Fruit fly (Drosophila melanogaster) whole organism, embryonic: ENCODE data around the gene CG7231.

Experiments
- B-H2 ChIP-seq: fragments of 200-800 bp; sonication (Bioruptor generic); optimal IDR thresholded peaks from 2 replicates; lab custom pipeline; 2018; ENCODE audit warnings: missing biosample characterization, mild to moderate bottlenecking, missing genetic modification characterization
- CG10565 ChIP-seq: fragments of 200-800 bp; sonication (Bioruptor generic); optimal IDR thresholded peaks from 3 replicates; lab custom pipeline; 2016; ENCODE audit warnings: missing biosample characterization, mild to moderate bottlenecking, missing genetic modification characterization
- CG11247 ChIP-seq: fragments of 200-800 bp; sonication (Bioruptor generic); IDR thresholded peaks from 2 replicates; pipeline ENCODE4 v1.3.6; 2022; ENCODE audit warnings: missing biosample characterization, missing genetic modification characterization
- CG11398 ChIP-seq: fragments of 200-800 bp; sonication (Bioruptor generic); optimal IDR thresholded peaks from 2 replicates; lab custom pipeline; 2016; ENCODE audit warnings: missing biosample characterization, missing genetic modification characterization
- CG12299 ChIP-seq: fragments of 200-800 bp; sonication (Bioruptor generic); optimal IDR thresholded peaks from 2 replicates; lab custom pipeline; 2018; ENCODE audit warnings: missing biosample characterization, mild to moderate bottlenecking, missing genetic modification characterization
- CG13296 ChIP-seq: fragments of 200-800 bp; sonication (Bioruptor generic); optimal IDR thresholded peaks from 3 replicates; lab custom pipeline; 2018; ENCODE audit warnings: missing biosample characterization, mild to moderate bottlenecking, missing genetic modification characterization
- CG13624 ChIP-seq: fragments of 200-800 bp; sonication (Bioruptor generic); optimal IDR thresholded peaks from 2 replicates; lab custom pipeline; 2016; ENCODE audit warnings: missing biosample characterization, missing genetic modification characterization
- CG14965 ChIP-seq: fragments of 200-800 bp; sonication (Bioruptor generic); optimal IDR thresholded peaks from 2 replicates; lab custom pipeline; 2016; ENCODE audit warnings: missing biosample characterization, missing genetic modification characterization, borderline replicate concordance
- CG18476 ChIP-seq: fragments of 200-800 bp; sonication (Bioruptor generic); optimal IDR thresholded peaks from 2 replicates; lab custom pipeline; 2016; ENCODE audit warnings: missing biosample characterization, mild to moderate bottlenecking, missing genetic modification characterization
- CG2129 ChIP-seq: fragments of 200-800 bp; sonication (Bioruptor generic); IDR thresholded peaks from 2 replicates; pipeline ENCODE4 v1.3.6; 2022; ENCODE audit warnings: missing biosample characterization, missing genetic modification characterization; ENCODE audit not compliant: partially characterized antibody
- CG4707 ChIP-seq: fragments of 200-800 bp; sonication (Bioruptor generic); optimal IDR thresholded peaks from 2 replicates; lab custom pipeline; 2018; ENCODE audit warnings: missing biosample characterization, mild to moderate bottlenecking, missing genetic modification characterization, moderate library complexity
- CG6254 ChIP-seq: fragments of 200-800 bp; sonication (Bioruptor generic); optimal IDR thresholded peaks from 3 replicates; lab custom pipeline; 2017; ENCODE audit warnings: mild to moderate bottlenecking, missing biosample characterization, missing genetic modification reagents, missing genetic modification characterization
- CG7745 ChIP-seq: fragments of 200-800 bp; sonication (Bioruptor generic); optimal IDR thresholded peaks from 2 replicates; lab custom pipeline; 2018; ENCODE audit warnings: missing biosample characterization, mild to moderate bottlenecking, missing genetic modification characterization, moderate library complexity
- CG8089 ChIP-seq: fragments of 200-800 bp; sonication (Bioruptor generic); optimal IDR thresholded peaks from 3 replicates; lab custom pipeline; 2016; ENCODE audit warnings: missing biosample characterization, missing genetic modification characterization
- CG8765 ChIP-seq: fragments of 200-800 bp; sonication (Bioruptor generic); IDR thresholded peaks from 2 replicates; pipeline ENCODE4 v1.3.6; 2022; ENCODE audit warnings: missing biosample characterization, missing genetic modification characterization
- D19A ChIP-seq: fragments of 200-800 bp; optimal IDR thresholded peaks from 3 replicates; lab custom pipeline; 2019; ENCODE audit warnings: missing biosample characterization, mild to moderate bottlenecking, missing genetic modification characterization, moderate library complexity
- Dbx ChIP-seq: fragments of 200-800 bp; sonication (Bioruptor generic); IDR thresholded peaks from 3 replicates; pipeline ENCODE4 v1.3.6; 2022; ENCODE audit warnings: missing biosample characterization, missing genetic modification characterization
- Dip2 ChIP-seq: fragments of 200-800 bp; sonication (Bioruptor generic); IDR thresholded peaks from 2 replicates; pipeline ENCODE4 v1.3.6; 2022; ENCODE audit warnings: missing biosample characterization, missing genetic modification characterization
- Dp ChIP-seq: fragments of 200-800 bp; sonication (Bioruptor generic); optimal IDR thresholded peaks from 2 replicates; lab custom pipeline; 2018; ENCODE audit warnings: missing biosample characterization, mild to moderate bottlenecking, missing genetic modification characterization, moderate library complexity
- Dref ChIP-seq: fragments of 200-800 bp; sonication (Bioruptor generic); IDR thresholded peaks from 2 replicates; pipeline ENCODE4 v1.3.6; 2022; ENCODE audit warnings: missing biosample characterization, missing genetic modification characterization
- HLH4C ChIP-seq: fragments of 200-800 bp; sonication (Bioruptor generic); IDR thresholded peaks from 3 replicates; pipeline ENCODE4 v1.3.6; 2022; ENCODE audit warnings: missing biosample characterization, missing genetic modification characterization; ENCODE audit not compliant: partially characterized antibody
- Hr3 ChIP-seq: fragments of 200-800 bp; sonication (Bioruptor generic); optimal IDR thresholded peaks from 3 replicates; lab custom pipeline; 2016; ENCODE audit warnings: missing biosample characterization, missing genetic modification characterization
- Jarid2 ChIP-seq: fragments of 200-800 bp; sonication (Bioruptor generic); optimal IDR thresholded peaks from 3 replicates; lab custom pipeline; 2017; ENCODE audit warnings: mild to moderate bottlenecking, missing biosample characterization, missing genetic modification reagents, missing genetic modification characterization
- Myb ChIP-seq: fragments of 200-800 bp; sonication (Bioruptor generic); optimal IDR thresholded peaks from 2 replicates; lab custom pipeline; 2016; ENCODE audit warnings: missing biosample characterization, missing genetic modification characterization
- NFAT ChIP-seq: fragments of 200-800 bp; sonication (Bioruptor generic); IDR thresholded peaks from 2 replicates; pipeline ENCODE4 v1.3.6; 2022; ENCODE audit warnings: missing biosample characterization, missing genetic modification characterization
- NfI ChIP-seq: fragments of 200-800 bp; sonication (Bioruptor generic); optimal IDR thresholded peaks from 3 replicates; lab custom pipeline; 2018; ENCODE audit warnings: missing biosample characterization, mild to moderate bottlenecking, missing genetic modification characterization, moderate library complexity
- Oli ChIP-seq: fragments of 200-800 bp; sonication (Bioruptor generic); optimal IDR thresholded peaks from 2 replicates; lab custom pipeline; 2018; ENCODE audit warnings: missing biosample characterization, mild to moderate bottlenecking, missing genetic modification characterization, moderate library complexity
- PHDP ChIP-seq: fragments of 200-800 bp; sonication (Bioruptor generic); optimal IDR thresholded peaks from 3 replicates; lab custom pipeline; 2018; ENCODE audit warnings: missing biosample characterization, mild to moderate bottlenecking, missing genetic modification characterization, moderate library complexity
- Ptx1 ChIP-seq: fragments of 200-800 bp; sonication (Bioruptor generic); IDR thresholded peaks from 2 replicates; pipeline ENCODE4 v1.3.6; 2022; ENCODE audit warnings: missing biosample characterization, missing genetic modification characterization
- Sin3A ChIP-seq: fragments of >200 bp; optimal IDR thresholded peaks from 2 replicates; lab custom pipeline; 2018
- Sox100B ChIP-seq: fragments of 200-800 bp; sonication (Bioruptor generic); optimal IDR thresholded peaks from 3 replicates; lab custom pipeline; 2018; ENCODE audit warnings: missing biosample characterization, mild to moderate bottlenecking, missing genetic modification characterization
- Spps ChIP-seq: fragments of 200-800 bp; sonication (Bioruptor generic); optimal IDR thresholded peaks from 2 replicates; lab custom pipeline; 2018; ENCODE audit warnings: missing biosample characterization, mild to moderate bottlenecking, missing genetic modification characterization
- Xbp1 ChIP-seq: fragments of 200-800 bp; sonication (Bioruptor generic); optimal IDR thresholded peaks from 3 replicates; lab custom pipeline; 2016; ENCODE audit warnings: missing biosample characterization, mild to moderate bottlenecking, missing genetic modification characterization
- abd-A ChIP-seq: fragments of 200-800 bp; sonication (Bioruptor generic); optimal IDR thresholded peaks from 3 replicates; lab custom pipeline; 2019; ENCODE audit warnings: missing biosample characterization, mild to moderate bottlenecking, missing genetic modification characterization, moderate library complexity
- danr ChIP-seq: fragments of 200-800 bp; sonication (Bioruptor generic); IDR thresholded peaks from 2 replicates; pipeline ENCODE4 v1.3.6; 2022; ENCODE audit warnings: missing biosample characterization, missing genetic modification characterization
- gro ChIP-seq: fragments of 200-800 bp; sonication (Bioruptor generic); optimal IDR thresholded peaks from 2 replicates; lab custom pipeline; 2016; ENCODE audit warnings: missing biosample characterization, missing genetic modification characterization
- jigr1 ChIP-seq: fragments of 200-800 bp; sonication (Bioruptor generic); IDR thresholded peaks from 3 replicates; pipeline ENCODE4 v1.3.6; 2022; ENCODE audit warnings: missing biosample characterization, missing genetic modification characterization
- kay ChIP-seq: fragments of 200-800 bp; sonication (Bioruptor generic); optimal IDR thresholded peaks from 2 replicates; lab custom pipeline; 2016; ENCODE audit warnings: missing biosample characterization, missing genetic modification characterization
- maf-S ChIP-seq: fragments of 200-800 bp; sonication (Bioruptor generic); optimal IDR thresholded peaks from 2 replicates; lab custom pipeline; 2016; ENCODE audit warnings: missing biosample characterization, missing genetic modification characterization
- pan ChIP-seq, 4 experiments: fragments of >200 bp in 3 of 4; fragments of 200-800 bp in 1 of 4; sonication (Bioruptor generic) in 1 of 4; optimal IDR thresholded peaks in 3 of 4; IDR thresholded peaks in 1 of 4; 2 replicates each; pipeline versions ENCODE4 v1.3.6 to Lab custom; 2017 to 2022; ENCODE audit warnings: missing biosample characterization in 2 of 4, missing genetic modification characterization in 2 of 4, mixed read lengths in 1 of 4
- pb ChIP-seq: fragments of 200-800 bp; sonication (Bioruptor generic); optimal IDR thresholded peaks from 3 replicates; lab custom pipeline; 2016; ENCODE audit warnings: missing biosample characterization, missing genetic modification characterization
- pnt ChIP-seq: fragments of 200-800 bp; sonication (Bioruptor generic); optimal IDR thresholded peaks from 3 replicates; lab custom pipeline; 2016; ENCODE audit warnings: missing biosample characterization, missing genetic modification characterization
- prd ChIP-seq, 3 experiments: fragments of >200 bp in 2 of 3; fragments of 200-800 bp in 1 of 3; sonication (Bioruptor generic) in 1 of 3; optimal IDR thresholded peaks in 2 of 3; IDR thresholded peaks in 1 of 3; 2 replicates in 2 of 3; 3 replicates in 1 of 3; pipeline versions ENCODE4 v1.3.6 to Lab custom; 2017 to 2022; ENCODE audit warnings: missing biosample characterization in 1 of 3, missing genetic modification characterization in 1 of 3
- rib ChIP-seq: fragments of 200-800 bp; sonication (Bioruptor generic); IDR thresholded peaks from 2 replicates; pipeline ENCODE4 v1.3.6; 2022; ENCODE audit warnings: missing biosample characterization, missing genetic modification characterization
- slbo ChIP-seq: fragments of 200-800 bp; sonication (Bioruptor generic); IDR thresholded peaks from 2 replicates; pipeline ENCODE4 v1.3.6; 2022; ENCODE audit warnings: missing biosample characterization, missing genetic modification characterization
- tio ChIP-seq: fragments of 200-800 bp; sonication (Bioruptor generic); optimal IDR thresholded peaks from 2 replicates; lab custom pipeline; 2017; ENCODE audit warnings: missing biosample characterization, missing genetic modification characterization, inconsistent platforms
- usp ChIP-seq: fragments of >200 bp; optimal IDR thresholded peaks from 2 replicates; lab custom pipeline; 2017; ENCODE audit warnings: missing biosample characterization, missing genetic modification characterization
- wor ChIP-seq: fragments of 200-800 bp; sonication (Bioruptor generic); IDR thresholded peaks from 2 replicates; pipeline ENCODE4 v1.3.6; 2022; ENCODE audit warnings: missing biosample characterization, missing genetic modification characterization

The CG7231 gene

DNA sequence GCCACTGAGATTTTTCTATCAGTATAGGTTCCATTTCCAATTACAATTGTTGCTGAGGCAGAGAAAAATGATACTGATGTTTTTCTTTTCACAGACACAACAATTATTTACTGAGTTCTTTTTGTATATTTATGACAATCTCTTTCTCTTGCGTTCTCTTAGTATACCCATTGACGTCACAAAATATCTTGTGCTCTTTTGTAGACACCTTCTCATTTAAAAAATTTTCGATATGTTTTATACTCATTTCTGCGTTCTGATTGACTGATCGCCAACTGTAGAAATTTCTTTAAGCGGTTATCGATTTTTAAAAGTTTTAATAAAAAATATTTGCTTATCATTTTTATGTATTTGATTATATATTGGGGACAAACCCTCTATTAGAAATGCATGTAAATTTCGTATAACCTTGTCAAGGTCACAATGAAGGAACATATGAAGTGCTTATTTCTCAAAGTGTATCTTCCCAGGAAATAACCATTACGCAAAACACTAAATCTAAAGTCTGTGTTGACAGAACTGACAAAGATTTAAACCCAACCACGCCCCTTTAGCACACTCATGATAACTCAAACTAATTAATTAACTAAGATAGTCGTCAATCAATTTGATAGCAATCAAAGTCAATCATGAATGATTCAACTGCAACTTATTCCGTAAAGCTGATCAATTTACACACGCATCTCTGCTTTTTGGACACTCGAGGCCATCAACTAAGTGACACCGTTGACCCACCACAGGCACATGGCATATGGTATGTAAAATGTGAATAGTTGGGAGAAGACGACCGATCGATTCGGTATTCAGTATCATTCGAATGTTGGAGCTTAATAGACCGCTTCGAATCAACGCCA lies 27.1 kb downstream of the CG7231 start, which contains the start of the genes Glyat and Tg (continued):
- TF ChIP-seq rib (no peak), B-H2 (GFP tag; lab: Kevin White, UChicago) (peak; percentile 12), Dip2 (GFP tag; lab: Robert Waterston, UW) (no peak), Ptx1 (GFP tag; lab: Robert Waterston, UW) (no peak; the same call in 1 of the 2 replicates), abd-A (tag; lab: Kevin White, UChicago) (no peak), D19A (peak; percentile 1), jigr1 (GFP tag; lab: Robert Waterston, UW) (no peak), pb (GFP tag; lab: Kevin White, UChicago) (no peak), Jarid2 (GFP tag; lab: Kevin White, UChicago) (peak; percentile 4), Dref (GFP tag; lab: Robert Waterston, UW) (peak; percentile 97), NfI (GFP tag; lab: Kevin White, UChicago) (peak; percentile 13), CG8765 (no peak), pan (optimal IDR thresholded peaks at IDR 0.05; lab: Kevin White, UChicago) (no peak), pan (GFP tag; optimal IDR thresholded peaks at IDR 0.05 in 1 of 2, IDR thresholded peaks at IDR 0.05 in 1 of 2) (peak in 1 of 2 experiments; percentile 30), CG10565 (GFP tag; lab: Kevin White, UChicago) (no peak), NFAT (GFP tag; lab: Robert Waterston, UW) (peak; percentile 61), CG13624 (GFP tag; lab: Kevin White, UChicago) (no peak), CG12299 (no peak), Hr3 (GFP tag; lab: Kevin White, UChicago) (no peak), HLH4C (GFP tag; lab: Robert Waterston, UW) (peak; percentile 66), tio (GFP tag; lab: Kevin White, UChicago) (no peak), pnt (GFP tag; lab: Kevin White, UChicago) (no peak), Dp (GFP tag; lab: Kevin White, UChicago) (peak; percentile 77), Myb (peak; percentile 70), Spps (tag; lab: Kevin White, UChicago) (no peak), wor (GFP tag; lab: Robert Waterston, UW) (no peak), slbo (peak; percentile 51), CG6254 (GFP tag; lab: Kevin White, UChicago) (no peak), CG14965 (GFP tag; lab: Kevin White, UChicago) (no peak), CG7745 (tag; lab: Kevin White, UChicago) (no peak), gro (GFP tag; lab: Kevin White, UChicago) (no peak), Oli (tag; lab: Kevin White, UChicago) (peak; percentile 4), CG2129 (GFP tag; lab: Robert Waterston, UW) (no peak), Xbp1 (GFP tag; lab: Kevin White, UChicago) (no peak), CG4707 (GFP tag; lab: Kevin White, UChicago) (no peak), CG13296 (peak; percentile 34), CG8089 (GFP tag; lab: Kevin White, UChicago) (no peak), Sin3A (lab: Kevin White, UChicago) (no peak), CG11247 (GFP tag; lab: Robert Waterston, UW) (peak; percentile 40; the same call in 1 of the 2 replicates), CG11398 (GFP tag; lab: Kevin White, UChicago) (no peak), usp (GFP tag; lab: Kevin White, UChicago) (no peak), PHDP (peak; percentile 15), danr (GFP tag; lab: Robert Waterston, UW) (no peak), prd (optimal IDR thresholded peaks at IDR 0.05; lab: Kevin White, UChicago) (no peak), prd (GFP tag; IDR thresholded peaks at IDR 0.05; lab: Robert Waterston, UW) (peak; percentile 28; the same call in 1 of the 3 replicates), CG18476 (GFP tag; lab: Kevin White, UChicago) (peak; percentile 2), Dbx (GFP tag; lab: Robert Waterston, UW) (peak; percentile 45; the same call in 2 of the 3 replicates), maf-S (GFP tag; lab: Kevin White, UChicago) (no peak), Sox100B (GFP tag; lab: Kevin White, UChicago) (peak; percentile 9), kay (GFP tag; lab: Kevin White, UChicago) (no peak)
